Worm (Caenorhabditis elegans): ENCODE results near the gene K11H12.7.
A peak's percentile ranks its signal among the peaks of the same experiment; 100 is the strongest.

The K11H12.7 gene

DNA sequence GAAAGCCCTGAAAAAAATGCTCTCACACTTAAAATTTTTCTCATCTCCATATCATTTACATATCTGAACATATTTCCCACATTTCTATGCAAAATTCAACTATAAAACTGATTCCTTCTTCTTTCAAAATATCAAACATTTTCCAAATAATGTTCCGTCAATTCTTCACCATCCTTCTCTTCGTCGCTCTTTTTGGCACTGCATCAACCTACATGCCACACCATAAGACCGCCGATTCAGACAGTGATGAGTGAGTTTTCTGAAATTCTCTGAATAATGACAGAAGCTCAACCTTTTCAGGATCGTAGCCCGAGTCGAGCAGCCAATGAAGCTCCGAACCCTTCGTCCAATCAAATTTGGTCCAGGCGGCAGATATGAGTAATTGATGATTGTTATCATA lies 11.0 kb downstream of the K11H12.7 start, which contains the start of gene K11H12.5:
Gene K11H12.5 (plus strand): TSS at position 301 of the 400 bp plus-strand sequence.
- TF ChIP-seq gei-8 (GFP tag; optimal IDR thresholded peaks at IDR 0.05) (no peak), T20F7.1 (GFP tag; optimal IDR thresholded peaks at IDR 0.05) (no peak)

DNA sequence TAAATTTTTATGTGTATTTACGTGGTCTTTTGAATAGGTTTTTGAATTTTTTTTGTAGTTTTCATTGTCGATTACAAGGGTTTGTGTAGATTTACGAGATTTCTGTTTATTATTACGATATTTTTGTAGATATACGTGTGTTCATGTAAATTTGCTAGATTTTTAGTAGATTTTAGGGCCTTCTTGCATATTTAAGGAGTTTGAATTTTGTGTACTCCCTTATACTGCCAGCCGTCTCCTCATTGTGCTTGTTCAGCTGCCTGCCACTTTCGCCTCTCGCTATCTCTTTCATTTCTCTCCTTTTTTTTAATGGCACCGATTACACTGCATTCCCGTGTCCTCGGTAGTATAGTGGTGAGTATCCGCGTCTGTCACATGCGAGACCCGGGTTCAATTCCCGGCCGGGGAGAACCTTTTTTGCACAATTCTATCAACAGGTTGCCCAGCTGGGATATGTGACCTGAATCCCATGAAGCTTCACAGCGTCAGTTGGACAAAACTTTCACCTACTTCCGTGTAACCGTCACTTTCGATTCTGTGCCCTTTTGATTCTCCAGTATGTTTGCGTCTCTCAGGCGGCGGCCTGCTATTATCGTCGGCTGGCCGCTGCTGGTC lies 17.5 kb downstream of the K11H12.7 start:
- TF ChIP-seq nhr-48 (tag; optimal IDR thresholded peaks at IDR 0.05) (peak; percentile 33), lim-7 (GFP tag; IDR thresholded peaks at IDR 0.05) (peak; percentile 95), zfp-2 (tag; optimal IDR thresholded peaks at IDR 0.05) (peak; percentile 19), dmd-8 (GFP tag; IDR thresholded peaks at IDR 0.05) (peak; percentile 91), ctbp-1 (GFP tag; IDR thresholded peaks at IDR 0.05) (peak; percentile 81), Y48G9A.11 (GFP tag; IDR thresholded peaks at IDR 0.05) (peak; percentile 84), zfp-3 (GFP tag; conservative IDR thresholded peaks at IDR 0.05) (peak; percentile 70; the same call in 1 of the 2 replicates), lin-38 (GFP tag; IDR thresholded peaks at IDR 0.05) (peak; percentile 80; the same call in 1 of the 2 replicates), egl-43 (GFP tag; IDR thresholded peaks at IDR 0.05) (peak; percentile 94), jun-1 (tag; optimal IDR thresholded peaks at IDR 0.05) (no peak), Y5F2A.4 (GFP tag; optimal IDR thresholded peaks at IDR 0.05) (peak; percentile 69), lin-29 (GFP tag; IDR thresholded peaks at IDR 0.05) (0 out of 2 replicates have a peak, but pooled peaks have one; percentile 35), nhr-42 (GFP tag; IDR thresholded peaks at IDR 0.05) (peak; percentile 73; the same call in 1 of the 2 replicates), nhr-28 (tag; optimal IDR thresholded peaks at IDR 0.05) (peak; percentile 38), ceh-62 (tag; optimal IDR thresholded peaks at IDR 0.05) (no peak), hif-1 (tag; optimal IDR thresholded peaks at IDR 0.05) (peak in 1 of 2 experiments; percentile 62), F44E2.7 (GFP tag; IDR thresholded peaks at IDR 0.05) (0 out of 2 replicates have a peak, but pooled peaks have one; percentile 69), F26F4.8 (GFP tag; conservative IDR thresholded peaks at IDR 0.05) (peak; percentile 73), sdz-12 (GFP tag; optimal IDR thresholded peaks at IDR 0.05) (peak; percentile 73), saeg-2 (GFP tag; IDR thresholded peaks at IDR 0.05) (0 out of 2 replicates have a peak, but pooled peaks have one; percentile 12), nhr-41 (GFP tag; IDR thresholded peaks at IDR 0.05) (peak; percentile 80; the same call in 1 of the 2 replicates), skn-1 (tag; optimal IDR thresholded peaks at IDR 0.05) (no peak), nhr-237 (tag; optimal IDR thresholded peaks at IDR 0.05) (no peak), rbr-2 (tag; optimal IDR thresholded peaks at IDR 0.05) (peak; percentile 79), ceh-82 (tag; optimal IDR thresholded peaks at IDR 0.05) (no peak), ztf-7 (tag; optimal IDR thresholded peaks at IDR 0.05) (peak; percentile 57), F10B5.3 (tag; optimal IDR thresholded peaks at IDR 0.05) (peak; percentile 33), duxl-1 (tag; optimal IDR thresholded peaks at IDR 0.05; ENCODE audit: poor library complexity) (peak; percentile 16), mdl-1 (tag; optimal IDR thresholded peaks at IDR 0.05) (peak in 1 of 2 experiments; percentile 73), cey-2 (tag; optimal IDR thresholded peaks at IDR 0.05; ENCODE audit: borderline replicate concordance, insufficient read depth) (no peak), dmd-6 (GFP tag; IDR thresholded peaks at IDR 0.05) (peak; percentile 71), hmg-1.1 (GFP tag; IDR thresholded peaks at IDR 0.05) (peak; percentile 90), daf-16 (GFP tag; optimal IDR thresholded peaks at IDR 0.05) (peak in 1 of 2 experiments; percentile 78), daf-16 (tag; optimal IDR thresholded peaks at IDR 0.05) (peak; percentile 62), unc-62 (GFP tag; optimal IDR thresholded peaks at IDR 0.05 in 1 of 2) (peak in 1 of 2 experiments; percentile 87), unc-62 (tag; optimal IDR thresholded peaks at IDR 0.05) (no peak), pqm-1 (tag; optimal IDR thresholded peaks at IDR 0.05) (no peak), daf-12 (tag; optimal IDR thresholded peaks at IDR 0.05) (no peak), lin-15B (tag; optimal IDR thresholded peaks at IDR 0.05) (no peak), set-16 (GFP tag; IDR thresholded peaks at IDR 0.05) (peak; percentile 50; the same call in 1 of the 2 replicates), Y75B8A.6 (GFP tag; IDR thresholded peaks at IDR 0.05) (0 out of 2 replicates have a peak, but pooled peaks have one; percentile 75), spr-3 (GFP tag; optimal IDR thresholded peaks at IDR 0.05) (peak; percentile 65), ceh-20 (GFP tag; IDR thresholded peaks at IDR 0.05) (peak; percentile 52; the same call in 1 of the 2 replicates), ZK337.2 (GFP tag; IDR thresholded peaks at IDR 0.05) (peak; percentile 65), mes-2 (tag; optimal IDR thresholded peaks at IDR 0.05; ENCODE audit: poor library complexity, severe bottlenecking) (peak; percentile 78)

Data from whole organism, L4 larva.